Worm (Caenorhabditis elegans) whole organism, L4 larva: ENCODE measurements around the gene ins-2.
A peak's percentile ranks its signal among the peaks of the same experiment; 100 is the strongest.
"Not testable (repeated sequence)": the region's sequence is repeated elsewhere in the genome, so short reads cannot be mapped to it uniquely, and the experiment has no call there.

ENCODE experiments used
- F10B5.3 ChIP-seq: sonication (generic microtip); optimal IDR thresholded peaks from 2 replicates; lab custom pipeline; 2016; ENCODE audit warnings: mild to moderate bottlenecking, missing genetic modification characterization, missing compliant biosample characterization
- F49E8.2 ChIP-seq: sonication (generic microtip); optimal IDR thresholded peaks from 2 replicates; lab custom pipeline; 2016; ENCODE audit warnings: missing compliant biosample characterization, mild to moderate bottlenecking, missing genetic modification characterization, borderline replicate concordance
- T26A8.4 ChIP-seq: fragments of 200-800 bp; sonication (Bioruptor generic); IDR thresholded peaks from 2 replicates; pipeline ENCODE4 v1.3.6; 2022; ENCODE audit warnings: missing genetic modification characterization, missing compliant biosample characterization
- Y105C5A.15 ChIP-seq: fragments of 200-800 bp; sonication (Bioruptor generic); IDR thresholded peaks from 2 replicates; pipeline ENCODE4 v1.3.6; 2022; ENCODE audit warnings: missing genetic modification characterization, missing compliant biosample characterization
- Y5F2A.4 ChIP-seq: fragments of 200-800 bp; sonication (Bioruptor generic); optimal IDR thresholded peaks from 2 replicates; lab custom pipeline; 2018; ENCODE audit warnings: mild to moderate bottlenecking, missing genetic modification characterization, missing compliant biosample characterization
- ZK337.2 ChIP-seq: fragments of 200-800 bp; sonication (Bioruptor generic); IDR thresholded peaks from 2 replicates; pipeline ENCODE4 v1.3.6; 2022; ENCODE audit warnings: missing genetic modification reagents, missing genetic modification characterization, missing compliant biosample characterization
- ZK546.5 ChIP-seq, 2 experiments: sonication (generic microtip); optimal IDR thresholded peaks; 2 replicates each; lab custom pipeline; 2017; ENCODE audit warnings: missing biosample characterization in 2 of 2, missing genetic modification characterization in 2 of 2
- aly-2 ChIP-seq: sonication (generic microtip); optimal IDR thresholded peaks from 2 replicates; lab custom pipeline; 2018; ENCODE audit warnings: missing biosample characterization, missing genetic modification characterization
- ama-1 ChIP-seq: fragments of 150-350 bp; optimal IDR thresholded peaks from 2 replicates; lab custom pipeline; 2014; ENCODE audit warnings: inconsistent platforms, mixed read lengths
- arid-1 ChIP-seq: fragments of 200-800 bp; sonication (Bioruptor generic); conservative IDR thresholded peaks from 2 replicates; pipeline ENCODE4 v1.3.6; 2022; ENCODE audit warnings: missing genetic modification reagents, missing genetic modification characterization, missing compliant biosample characterization
- ceh-28 ChIP-seq: fragments of 150-350 bp; optimal IDR thresholded peaks from 2 replicates; lab custom pipeline; 2014; ENCODE audit warnings: missing biosample characterization, missing genetic modification reagents, missing genetic modification characterization
- ceh-32 ChIP-seq: sonication (generic microtip); optimal IDR thresholded peaks from 2 replicates; lab custom pipeline; 2016; ENCODE audit warnings: mild to moderate bottlenecking, missing genetic modification characterization, missing compliant biosample characterization; ENCODE audit not compliant: poor library complexity
- ceh-62 ChIP-seq: sonication (generic microtip); optimal IDR thresholded peaks from 2 replicates; lab custom pipeline; 2017; ENCODE audit warnings: missing biosample characterization, missing genetic modification characterization
- daf-16 ChIP-seq, 3 experiments: sonication (generic microtip); optimal IDR thresholded peaks; 2 replicates each; lab custom pipeline; 2016 to 2017; ENCODE audit warnings: missing genetic modification characterization in 3 of 3, missing genetic modification reagents in 3 of 3, mild to moderate bottlenecking in 2 of 3, missing compliant biosample characterization in 2 of 3, missing biosample characterization in 1 of 3, moderate library complexity in 1 of 3
- dmd-8 ChIP-seq: fragments of 200-800 bp; sonication (Bioruptor generic); IDR thresholded peaks from 2 replicates; pipeline ENCODE4 v1.3.6; 2022; ENCODE audit warnings: missing genetic modification characterization, missing compliant biosample characterization
- dmd-9 ChIP-seq: fragments of 200-800 bp; sonication (Bioruptor generic); IDR thresholded peaks from 2 replicates; pipeline ENCODE4 v1.3.6; 2022; ENCODE audit warnings: missing genetic modification reagents, missing genetic modification characterization, missing compliant biosample characterization
- dpl-1 ChIP-seq: fragments of 150-350 bp; optimal IDR thresholded peaks from 2 replicates; lab custom pipeline; 2014; ENCODE audit warnings: missing biosample characterization, missing genetic modification reagents, missing genetic modification characterization
- fkh-10 ChIP-seq: fragments of 150-350 bp; optimal IDR thresholded peaks from 2 replicates; lab custom pipeline; 2014; ENCODE audit warnings: missing biosample characterization, missing genetic modification reagents, missing genetic modification characterization
- fos-1 ChIP-seq: fragments of 150-350 bp; optimal IDR thresholded peaks from 2 replicates; lab custom pipeline; 2014; ENCODE audit warnings: missing biosample characterization, missing genetic modification characterization
- lim-7 ChIP-seq: fragments of 200-800 bp; sonication (Bioruptor generic); IDR thresholded peaks from 2 replicates; pipeline ENCODE4 v1.3.6; 2022; ENCODE audit warnings: missing genetic modification characterization, missing compliant biosample characterization
- lin-29 ChIP-seq: fragments of 200-800 bp; sonication (Bioruptor generic); IDR thresholded peaks from 2 replicates; pipeline ENCODE4 v1.3.6; 2022; ENCODE audit warnings: missing genetic modification reagents, missing genetic modification characterization, missing compliant biosample characterization
- lin-38 ChIP-seq: fragments of 200-800 bp; sonication (Bioruptor generic); IDR thresholded peaks from 2 replicates; pipeline ENCODE4 v1.3.6; 2022; ENCODE audit warnings: missing genetic modification reagents, missing genetic modification characterization, missing compliant biosample characterization
- lsy-2 ChIP-seq, 2 experiments: fragments of 150-350 bp in 1 of 2; sonication (generic microtip) in 1 of 2; optimal IDR thresholded peaks; 2 replicates each; lab custom pipeline; 2014 to 2017; ENCODE audit warnings: missing biosample characterization in 2 of 2, missing genetic modification characterization in 2 of 2
- nhr-48 ChIP-seq: sonication (generic microtip); optimal IDR thresholded peaks from 2 replicates; lab custom pipeline; 2016; ENCODE audit warnings: mild to moderate bottlenecking, missing genetic modification characterization, missing compliant biosample characterization
- sdz-12 ChIP-seq: fragments of 200-800 bp; sonication (Bioruptor generic); optimal IDR thresholded peaks from 2 replicates; lab custom pipeline; 2018; ENCODE audit warnings: mild to moderate bottlenecking, missing genetic modification characterization, missing compliant biosample characterization
- set-16 ChIP-seq: fragments of 200-800 bp; sonication (Bioruptor generic); IDR thresholded peaks from 2 replicates; pipeline ENCODE4 v1.3.6; 2022; ENCODE audit warnings: missing genetic modification reagents, missing genetic modification characterization, missing compliant biosample characterization
- snpc-4 ChIP-seq: fragments of 150-350 bp; optimal IDR thresholded peaks from 2 replicates; lab custom pipeline; 2014; ENCODE audit warnings: missing biosample characterization, missing genetic modification characterization
- spr-1 ChIP-seq: sonication (generic microtip); optimal IDR thresholded peaks from 2 replicates; lab custom pipeline; 2016; ENCODE audit warnings: mild to moderate bottlenecking, missing genetic modification characterization, missing compliant biosample characterization
- unc-62 ChIP-seq, 3 experiments: fragments of 150-350 bp in 1 of 3; sonication (generic microtip); optimal IDR thresholded peaks in 2 of 3; peaks in 1 of 3; 1 replicate in 1 of 3; 2 replicates in 2 of 3; lab custom pipeline; 2014 to 2017; ENCODE audit warnings: missing biosample characterization in 3 of 3, missing genetic modification characterization in 3 of 3, missing genetic modification reagents in 3 of 3, missing genotype in 1 of 3
- vab-7 ChIP-seq: fragments of 200-800 bp; sonication (Bioruptor generic); IDR thresholded peaks from 2 replicates; pipeline ENCODE4 v1.3.6; 2022; ENCODE audit warnings: missing genetic modification reagents, missing genetic modification characterization, missing compliant biosample characterization
- zfp-3 ChIP-seq: fragments of 200-800 bp; sonication (Bioruptor generic); conservative IDR thresholded peaks from 2 replicates; pipeline ENCODE4 v1.3.6; 2022; ENCODE audit warnings: missing genetic modification reagents, missing genetic modification characterization, missing compliant biosample characterization
- ztf-11 ChIP-seq: fragments of 150-350 bp; optimal IDR thresholded peaks from 2 replicates; lab custom pipeline; 2014; ENCODE audit warnings: missing biosample characterization, missing genetic modification characterization
- ztf-7 ChIP-seq: fragments of 150-350 bp; optimal IDR thresholded peaks from 2 replicates; lab custom pipeline; 2014; ENCODE audit warnings: missing biosample characterization, missing genetic modification characterization

The ins-2 gene

DNA sequence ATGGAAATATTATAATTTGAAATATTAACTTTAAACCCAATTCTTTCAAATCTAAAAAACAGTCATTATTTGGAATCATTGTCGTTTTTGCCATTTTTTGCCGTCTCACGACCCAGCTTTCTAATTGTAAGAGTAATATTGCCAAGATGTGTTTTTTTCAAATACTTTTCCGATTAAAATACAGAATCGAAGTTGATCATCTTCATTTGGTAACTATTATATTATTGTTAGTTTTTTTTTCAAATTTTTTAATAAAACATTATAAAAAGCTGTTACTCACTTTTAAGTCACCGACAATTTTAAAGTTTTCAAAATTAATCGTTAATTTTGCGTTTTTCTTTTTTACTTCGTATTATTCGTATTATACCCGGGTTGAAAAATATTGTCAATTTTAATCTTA lies 8.9 kb downstream of the ins-2 start, which contains the start of gene ins-5:
Gene ins-5, plus strand, starts transcription at position 301 of the 400 bp plus-strand sequence.
- TF ChIP-seq Y5F2A.4 (GFP tag; lab: Kevin White, UChicago) = no peak
- TF ChIP-seq fos-1 (tag; lab: Kevin White, UChicago) = no peak

DNA sequence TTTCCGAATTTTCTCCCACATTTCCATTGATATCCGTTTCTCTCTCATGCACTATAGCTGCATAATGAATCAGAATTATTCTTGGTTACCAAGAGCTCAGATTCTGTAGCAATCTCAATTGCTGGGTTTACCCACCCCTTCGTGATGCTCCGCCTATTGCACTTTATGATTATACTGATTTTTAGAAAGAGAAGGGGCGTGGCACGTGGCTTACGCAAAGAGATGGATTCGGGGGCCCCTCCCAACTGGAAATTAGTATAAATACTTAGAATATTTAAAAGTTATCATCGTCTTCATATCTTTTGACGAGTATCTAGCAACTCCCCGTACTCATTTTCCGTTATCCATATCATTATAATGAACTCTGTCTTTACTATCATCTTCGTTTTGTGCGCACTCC lies 11.8 kb downstream of the ins-2 start, which contains the start of gene ins-6:
Gene ins-6, plus strand, starts transcription at position 301 of the 400 bp plus-strand sequence.
- no peak for TF ChIP-seq ceh-28 (tag; lab: Kevin White, UChicago)
- TF ChIP-seq F10B5.3 (tag; lab: Kevin White, UChicago) = no peak
- TF ChIP-seq ceh-62 (tag; lab: Kevin White, UChicago) = no peak
- no peak for TF ChIP-seq dmd-9 (GFP tag; lab: Robert Waterston, UW)
- no peak for TF ChIP-seq ama-1 (lab: Kevin White, UChicago)
- no peak for TF ChIP-seq lim-7 (GFP tag; lab: Robert Waterston, UW)
- no peak for TF ChIP-seq ztf-11
- no peak for TF ChIP-seq snpc-4 (tag; lab: Kevin White, UChicago)
- no peak for TF ChIP-seq ZK546.5 (tag; optimal IDR thresholded peaks at IDR 0.05; lab: Kevin White, UChicago)
- TF ChIP-seq T26A8.4 (GFP tag; lab: Robert Waterston, UW) = no peak
- TF ChIP-seq spr-1 (tag; lab: Kevin White, UChicago) = no peak

DNA sequence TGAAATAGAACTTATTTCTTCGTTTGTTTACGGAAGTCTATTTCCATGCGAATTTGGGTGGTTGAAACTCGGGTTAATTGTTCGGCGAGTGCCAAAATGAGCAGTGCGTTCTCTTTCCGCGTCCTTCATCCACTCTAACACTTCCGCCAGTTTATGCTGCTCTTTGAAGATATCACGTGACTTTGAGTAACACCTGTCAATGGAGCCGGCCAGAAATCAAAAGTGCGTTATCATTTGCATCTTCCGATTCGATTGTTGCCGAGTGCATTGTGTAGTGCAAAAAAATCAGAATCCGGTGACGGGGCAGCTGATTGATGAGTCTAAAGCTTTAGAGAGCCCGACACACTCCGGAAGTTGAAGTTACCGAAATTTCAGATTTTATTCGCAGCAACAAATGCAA lies 12.7 kb downstream of the ins-2 start:
- TF ChIP-seq ceh-62 (tag; lab: Kevin White, UChicago) = no peak
- TF ChIP-seq unc-62 (GFP tag; optimal IDR thresholded peaks at IDR 0.05 in 1 of 2; lab: Kevin White, UChicago) = peak in 1 of 2 experiments; percentile 93
- TF ChIP-seq unc-62 (tag; optimal IDR thresholded peaks at IDR 0.05; lab: Kevin White, UChicago) = no peak

DNA sequence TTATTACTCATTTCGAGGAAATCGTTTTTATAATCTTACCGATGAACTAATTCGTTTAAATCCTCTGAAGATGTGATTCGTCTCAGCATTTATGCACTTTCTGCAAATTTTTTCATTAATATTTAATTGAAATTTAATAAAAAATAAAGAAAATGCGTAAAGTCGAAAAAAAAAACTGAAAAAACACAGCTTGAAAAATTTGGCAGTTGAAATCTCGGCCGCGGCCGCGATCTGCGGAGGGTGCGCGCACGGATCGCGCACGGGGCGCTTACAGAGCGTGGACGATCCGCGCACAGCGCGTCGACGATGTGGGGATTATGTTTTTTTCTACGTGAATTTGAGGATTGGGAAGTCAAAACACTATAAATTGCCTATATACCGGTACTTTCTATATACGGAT lies 20.6 kb downstream of the ins-2 start, which contains the start of gene ZK84.4:
Gene ZK84.4, minus strand, starts transcription at position 101 of the 400 bp plus-strand sequence.
- TF ChIP-seq set-16 (GFP tag; lab: Robert Waterston, UW) = peak; percentile 47; the same call in 1 of the 2 replicates

DNA sequence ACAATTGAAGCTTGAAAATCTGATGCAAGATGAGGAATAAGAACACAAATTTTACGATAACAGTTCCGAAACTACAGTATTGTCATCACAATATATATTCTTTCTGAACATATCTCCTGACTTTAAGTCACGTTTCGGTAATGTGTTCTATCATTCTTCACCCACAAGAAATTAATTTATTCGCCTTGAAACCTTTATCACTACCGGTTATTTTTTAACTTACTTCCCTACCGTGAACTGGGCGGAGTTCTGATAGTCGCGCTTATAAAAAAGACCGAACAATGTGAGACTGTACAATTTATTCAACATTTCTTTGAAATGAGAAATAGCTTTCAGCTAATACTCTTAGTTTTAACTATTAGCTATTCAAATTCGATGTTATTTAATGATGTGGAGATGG lies 22.2 kb downstream of the ins-2 start, which contains the start of gene ins-20:
Gene ins-20, plus strand, starts transcription at position 301 of the 400 bp plus-strand sequence.
- TF ChIP-seq fkh-10 (no peak), sdz-12 (GFP tag; lab: Kevin White, UChicago) (no peak), zfp-3 (GFP tag; lab: Robert Waterston, UW) (no peak), lsy-2 (tag; optimal IDR thresholded peaks at IDR 0.05; lab: Kevin White, UChicago) (no peak), dmd-8 (GFP tag; lab: Robert Waterston, UW) (no peak), daf-16 (GFP tag; optimal IDR thresholded peaks at IDR 0.05; lab: Kevin White, UChicago) (no peak), daf-16 (tag; optimal IDR thresholded peaks at IDR 0.05; lab: Kevin White, UChicago) (no peak), nhr-48 (tag; lab: Kevin White, UChicago) (no peak), aly-2 (no peak), F49E8.2 (tag; lab: Kevin White, UChicago) (no peak), ZK337.2 (GFP tag; lab: Robert Waterston, UW) (no peak), dpl-1 (GFP tag; lab: Kevin White, UChicago) (no peak), ceh-32 (tag; lab: Kevin White, UChicago) (no peak), Y105C5A.15 (GFP tag; lab: Robert Waterston, UW) (no peak), lin-38 (GFP tag; lab: Robert Waterston, UW) (no peak), ztf-7 (no peak)

DNA sequence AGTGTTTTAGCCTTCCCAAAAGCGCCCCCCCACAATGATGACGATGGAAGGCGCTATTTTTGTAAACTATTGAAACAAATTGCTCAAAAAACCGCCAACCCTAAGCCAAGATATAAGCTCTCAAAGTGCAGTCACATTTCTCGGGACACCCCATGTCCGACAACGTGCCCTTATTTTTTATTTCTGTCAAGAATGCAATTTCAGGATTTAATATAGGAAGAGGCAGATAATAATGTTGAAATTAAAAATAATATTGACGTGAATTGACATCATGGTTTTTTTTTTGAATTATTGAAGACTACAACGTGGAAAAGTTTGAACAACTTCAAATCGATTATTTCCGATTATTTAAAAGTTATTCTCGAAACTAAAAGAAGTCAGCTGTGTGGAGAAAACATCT lies 25.7 kb downstream of the ins-2 start, which contains the start of gene ZK84.2:
Gene ZK84.2, plus strand, starts transcription at position 301 of the 400 bp plus-strand sequence.
- TF ChIP-seq vab-7, arid-1, lin-29 (GFP tag; lab: Robert Waterston, UW): not testable (repeated sequence)
